Fruit fly (Drosophila melanogaster) whole organism, embryonic: Measurements from ENCODE around the gene CG3603.

ENCODE experiments used
- Bdp1 ChIP-seq: fragments of 200-800 bp; sonication (Bioruptor generic); optimal IDR thresholded peaks from 3 replicates; lab custom pipeline; 2016; ENCODE audit warnings: missing biosample characterization, missing genetic modification characterization
- CG1024 ChIP-seq: fragments of 200-800 bp; sonication (Bioruptor generic); IDR thresholded peaks from 2 replicates; pipeline ENCODE4 v1.3.6; 2022; ENCODE audit warnings: missing biosample characterization, missing genetic modification characterization
- CG10274 ChIP-seq: fragments of 200-800 bp; sonication (Bioruptor generic); optimal IDR thresholded peaks from 3 replicates; lab custom pipeline; 2017; ENCODE audit warnings: missing biosample characterization, mild to moderate bottlenecking, missing genetic modification characterization
- CG10321 ChIP-seq: fragments of 200-800 bp; sonication (Bioruptor generic); IDR thresholded peaks from 2 replicates; pipeline ENCODE4 v1.3.6; 2022; ENCODE audit warnings: missing biosample characterization, missing genetic modification characterization
- CG17186 ChIP-seq: fragments of 200-800 bp; sonication (Bioruptor generic); optimal IDR thresholded peaks from 3 replicates; lab custom pipeline; 2017; ENCODE audit warnings: missing biosample characterization, missing genetic modification reagents, missing genetic modification characterization
- CG17912 ChIP-seq: fragments of 200-800 bp; sonication (Bioruptor generic); optimal IDR thresholded peaks from 2 replicates; lab custom pipeline; 2018; ENCODE audit warnings: missing biosample characterization, mild to moderate bottlenecking, missing genetic modification characterization
- CG3847 ChIP-seq: fragments of 200-800 bp; sonication (Bioruptor generic); IDR thresholded peaks from 2 replicates; pipeline ENCODE4 v1.3.6; 2022; ENCODE audit warnings: missing biosample characterization, missing genetic modification characterization
- CG42726 ChIP-seq: fragments of 200-800 bp; sonication (Bioruptor generic); IDR thresholded peaks from 2 replicates; pipeline ENCODE4 v1.3.6; 2022; ENCODE audit warnings: missing biosample characterization, missing genetic modification characterization; ENCODE audit not compliant: partially characterized antibody
- CG43689 ChIP-seq: fragments of 200-800 bp; sonication (Bioruptor generic); IDR thresholded peaks from 2 replicates; pipeline ENCODE4 v1.3.6; 2022; ENCODE audit warnings: missing biosample characterization, missing genetic modification characterization
- CG7271 ChIP-seq: fragments of 200-800 bp; sonication (Bioruptor generic); optimal IDR thresholded peaks from 2 replicates; lab custom pipeline; 2018; ENCODE audit warnings: missing biosample characterization, mild to moderate bottlenecking, missing genetic modification characterization, moderate library complexity
- CG7357 ChIP-seq: fragments of 200-800 bp; sonication (Bioruptor generic); IDR thresholded peaks from 3 replicates; pipeline ENCODE4 v1.3.6; 2022; ENCODE audit warnings: missing biosample characterization, missing genetic modification characterization
- CG7786 ChIP-seq: fragments of 200-800 bp; sonication (Bioruptor generic); optimal IDR thresholded peaks from 2 replicates; lab custom pipeline; 2016; ENCODE audit warnings: missing biosample characterization, missing genetic modification characterization
- CG7963 ChIP-seq: fragments of 200-800 bp; sonication (Bioruptor generic); IDR thresholded peaks from 3 replicates; pipeline ENCODE4 v1.3.6; 2022; ENCODE audit warnings: missing biosample characterization, missing genetic modification characterization; ENCODE audit not compliant: partially characterized antibody
- CG8944 ChIP-seq: fragments of 200-800 bp; sonication (Bioruptor generic); optimal IDR thresholded peaks from 3 replicates; lab custom pipeline; 2016; ENCODE audit warnings: missing biosample characterization, missing genetic modification characterization
- Camta ChIP-seq: fragments of 200-800 bp; sonication (Bioruptor generic); optimal IDR thresholded peaks from 2 replicates; lab custom pipeline; 2016; ENCODE audit warnings: missing biosample characterization, missing genetic modification characterization
- Dip3 ChIP-seq: fragments of 200-800 bp; sonication (Bioruptor generic); optimal IDR thresholded peaks from 3 replicates; lab custom pipeline; 2016; ENCODE audit warnings: missing biosample characterization, missing genetic modification characterization
- Doc3 ChIP-seq: fragments of 200-800 bp; sonication (Bioruptor generic); IDR thresholded peaks from 3 replicates; pipeline ENCODE4 v1.3.6; 2022; ENCODE audit warnings: missing biosample characterization, missing genetic modification characterization; ENCODE audit not compliant: partially characterized antibody
- Fer3 ChIP-seq: fragments of 200-800 bp; sonication (Bioruptor generic); optimal IDR thresholded peaks from 2 replicates; lab custom pipeline; 2018; ENCODE audit warnings: missing biosample characterization, mild to moderate bottlenecking, missing genetic modification characterization, moderate library complexity
- Gug ChIP-seq: fragments of 200-800 bp; sonication (Bioruptor generic); IDR thresholded peaks from 4 replicates; pipeline ENCODE4 v1.3.6; 2022; ENCODE audit warnings: missing biosample characterization, missing genetic modification characterization
- HLHmδ ChIP-seq: fragments of 200-800 bp; sonication (Bioruptor generic); optimal IDR thresholded peaks from 2 replicates; lab custom pipeline; 2018; ENCODE audit warnings: missing biosample characterization, mild to moderate bottlenecking, missing genetic modification characterization, moderate library complexity
- Lhr ChIP-seq: fragments of 200-800 bp; sonication (Bioruptor generic); optimal IDR thresholded peaks from 3 replicates; lab custom pipeline; 2017; ENCODE audit warnings: mild to moderate bottlenecking, missing biosample characterization, missing genetic modification reagents, missing genetic modification characterization
- MBD-R2 ChIP-seq: fragments of 200-800 bp; sonication (Bioruptor generic); IDR thresholded peaks from 2 replicates; pipeline ENCODE4 v1.3.6; 2022; ENCODE audit warnings: missing biosample characterization, missing genetic modification characterization
- MTF-1 ChIP-seq: fragments of 200-800 bp; sonication (Bioruptor generic); optimal IDR thresholded peaks from 2 replicates; lab custom pipeline; 2018; ENCODE audit warnings: missing biosample characterization, mild to moderate bottlenecking, missing genetic modification characterization, borderline replicate concordance
- Max ChIP-seq: fragments of 200-800 bp; sonication (Bioruptor generic); optimal IDR thresholded peaks from 2 replicates; lab custom pipeline; 2016; ENCODE audit warnings: missing biosample characterization, mild to moderate bottlenecking, missing genetic modification characterization
- Med ChIP-seq: fragments of 200-800 bp; sonication (Bioruptor generic); peaks from one replicate; lab custom pipeline; 2016; ENCODE audit warnings: missing biosample characterization, missing genetic modification characterization, mild to moderate bottlenecking, inconsistent platforms, moderate library complexity
- Pdp1 ChIP-seq, 2 experiments: fragments of 200-800 bp; sonication (Bioruptor generic); optimal IDR thresholded peaks; 3 replicates each; lab custom pipeline; 2016; ENCODE audit warnings: missing biosample characterization in 2 of 2, missing genetic modification characterization in 2 of 2, mild to moderate bottlenecking in 1 of 2, moderate library complexity in 1 of 2
- Side ChIP-seq: fragments of 200-800 bp; sonication (Bioruptor generic); optimal IDR thresholded peaks from 2 replicates; lab custom pipeline; 2016; ENCODE audit warnings: missing biosample characterization, missing genetic modification characterization
- Sry-β ChIP-seq: fragments of 200-800 bp; sonication (Bioruptor generic); optimal IDR thresholded peaks from 2 replicates; lab custom pipeline; 2018; ENCODE audit warnings: missing biosample characterization, mild to moderate bottlenecking, missing genetic modification characterization, moderate library complexity
- ap ChIP-seq: fragments of 200-800 bp; sonication (Bioruptor generic); IDR thresholded peaks from 2 replicates; pipeline ENCODE4 v1.3.6; 2022; ENCODE audit warnings: missing biosample characterization, missing genetic modification characterization
- bbx ChIP-seq: fragments of 200-800 bp; sonication (Bioruptor generic); IDR thresholded peaks from 2 replicates; pipeline ENCODE4 v1.3.6; 2022; ENCODE audit warnings: missing biosample characterization, missing genetic modification characterization; ENCODE audit not compliant: partially characterized antibody
- caup ChIP-seq: fragments of 200-800 bp; sonication (Bioruptor generic); optimal IDR thresholded peaks from 3 replicates; lab custom pipeline; 2017; ENCODE audit warnings: missing biosample characterization, mild to moderate bottlenecking, missing genetic modification characterization, moderate library complexity; ENCODE audit not compliant: severe bottlenecking
- ci ChIP-seq: fragments of 200-800 bp; sonication (Bioruptor generic); IDR thresholded peaks from 3 replicates; pipeline ENCODE4 v1.3.6; 2022; ENCODE audit warnings: missing biosample characterization, missing genetic modification characterization
- crc ChIP-seq: fragments of 200-800 bp; sonication (Bioruptor generic); optimal IDR thresholded peaks from 2 replicates; lab custom pipeline; 2016; ENCODE audit warnings: missing biosample characterization, missing genetic modification characterization
- danr ChIP-seq: fragments of 200-800 bp; sonication (Bioruptor generic); IDR thresholded peaks from 2 replicates; pipeline ENCODE4 v1.3.6; 2022; ENCODE audit warnings: missing biosample characterization, missing genetic modification characterization
- fd3F ChIP-seq: fragments of 200-800 bp; sonication (Bioruptor generic); optimal IDR thresholded peaks from 2 replicates; lab custom pipeline; 2018; ENCODE audit warnings: missing biosample characterization, mild to moderate bottlenecking, missing genetic modification characterization, moderate library complexity
- gfzf ChIP-seq: fragments of 200-800 bp; sonication (Bioruptor generic); optimal IDR thresholded peaks from 2 replicates; lab custom pipeline; 2016; ENCODE audit warnings: missing biosample characterization, mild to moderate bottlenecking, missing genetic modification characterization, moderate library complexity
- gro ChIP-seq: fragments of 200-800 bp; sonication (Bioruptor generic); optimal IDR thresholded peaks from 2 replicates; lab custom pipeline; 2016; ENCODE audit warnings: missing biosample characterization, missing genetic modification characterization
- jing ChIP-seq: fragments of 200-800 bp; sonication (Bioruptor generic); optimal IDR thresholded peaks from 2 replicates; lab custom pipeline; 2018; ENCODE audit warnings: missing biosample characterization, mild to moderate bottlenecking, missing genetic modification characterization
- klu ChIP-seq: fragments of 200-800 bp; sonication (Bioruptor generic); IDR thresholded peaks from 2 replicates; pipeline ENCODE4 v1.3.6; 2022; ENCODE audit warnings: missing biosample characterization, missing genetic modification characterization
- mam ChIP-seq: fragments of 200-800 bp; sonication (Bioruptor generic); optimal IDR thresholded peaks from 3 replicates; lab custom pipeline; 2016; ENCODE audit warnings: missing biosample characterization, missing genetic modification characterization
- mld ChIP-seq: fragments of 200-800 bp; sonication (Bioruptor generic); IDR thresholded peaks from 3 replicates; pipeline ENCODE4 v1.3.6; 2022; ENCODE audit warnings: missing biosample characterization, missing genetic modification characterization; ENCODE audit not compliant: partially characterized antibody
- odd ChIP-seq: fragments of 200-800 bp; sonication (Bioruptor generic); optimal IDR thresholded peaks from 2 replicates; lab custom pipeline; 2017; ENCODE audit warnings: missing biosample characterization, mild to moderate bottlenecking, missing genetic modification characterization
- otp ChIP-seq: fragments of 200-800 bp; sonication (Bioruptor generic); IDR thresholded peaks from 3 replicates; pipeline ENCODE4, ENCODE4 v1.3.6; 2022; ENCODE audit warnings: missing biosample characterization, missing genetic modification characterization
- pan ChIP-seq, 4 experiments: fragments of >200 bp in 3 of 4; fragments of 200-800 bp in 1 of 4; sonication (Bioruptor generic) in 1 of 4; optimal IDR thresholded peaks in 3 of 4; IDR thresholded peaks in 1 of 4; 2 replicates each; pipeline versions ENCODE4 v1.3.6 to Lab custom; 2017 to 2022; ENCODE audit warnings: missing biosample characterization in 2 of 4, missing genetic modification characterization in 2 of 4, mixed read lengths in 1 of 4
- phol ChIP-seq: fragments of 200-800 bp; sonication (Bioruptor generic); optimal IDR thresholded peaks from 3 replicates; lab custom pipeline; 2018; ENCODE audit warnings: missing biosample characterization, mild to moderate bottlenecking, missing genetic modification characterization, moderate library complexity
- pros ChIP-seq: fragments of 200-800 bp; sonication (Bioruptor generic); optimal IDR thresholded peaks from 3 replicates; lab custom pipeline; 2019; ENCODE audit warnings: missing biosample characterization, mild to moderate bottlenecking, missing genetic modification characterization, moderate library complexity
- sna ChIP-seq: fragments of 200-800 bp; sonication (Bioruptor generic); IDR thresholded peaks from 2 replicates; pipeline ENCODE4 v1.3.6; 2022; ENCODE audit warnings: missing biosample characterization, missing genetic modification characterization; ENCODE audit not compliant: partially characterized antibody
- unc-4 ChIP-seq: fragments of 200-800 bp; sonication (Bioruptor generic); IDR thresholded peaks from 2 replicates; pipeline ENCODE4 v1.3.6; 2022; ENCODE audit warnings: missing biosample characterization, missing genetic modification characterization; ENCODE audit not compliant: partially characterized antibody
- vnd ChIP-seq: fragments of 200-800 bp; sonication (Bioruptor generic); IDR thresholded peaks from 3 replicates; pipeline ENCODE4 v1.3.6; 2022; ENCODE audit warnings: missing biosample characterization, missing genetic modification characterization; ENCODE audit not compliant: partially characterized antibody
- zfh2 ChIP-seq: fragments of 200-800 bp; sonication (Bioruptor generic); optimal IDR thresholded peaks from 2 replicates; lab custom pipeline; 2016; ENCODE audit warnings: missing biosample characterization, missing genetic modification characterization

CG3603 gene

dm6 chrX:2956641-2957040 lies 8.8 kb downstream of the CG3603 start (continued):
- TF ChIP-seq Dip3 (GFP tag; lab: Kevin White, UChicago) (no peak), phol (tag; lab: Kevin White, UChicago) (peak; percentile 25), Fer3 (no peak), gro (no peak), jing (GFP tag; lab: Kevin White, UChicago) (no peak), CG7271 (tag; lab: Kevin White, UChicago) (no peak), Sry-β (GFP tag; lab: Kevin White, UChicago) (no peak), CG3847 (GFP tag; lab: Robert Waterston, UW) (no peak), sna (GFP tag; lab: Robert Waterston, UW) (no peak), CG43689 (GFP tag; lab: Robert Waterston, UW) (no peak), CG8944 (GFP tag; lab: Kevin White, UChicago) (no peak), fd3F (no peak), Pdp1 (GFP tag; optimal IDR thresholded peaks at IDR 0.05; lab: Kevin White, UChicago) (no peak), Side (no peak), crc (GFP tag; lab: Kevin White, UChicago) (no peak), otp (GFP tag; lab: Robert Waterston, UW) (no peak), Max (no peak), Bdp1 (GFP tag; lab: Kevin White, UChicago) (no peak), pros (GFP tag; lab: Kevin White, UChicago) (no peak), CG17186 (GFP tag; lab: Kevin White, UChicago) (no peak), ap (GFP tag; lab: Robert Waterston, UW) (no peak), CG10274 (GFP tag; lab: Kevin White, UChicago) (no peak), Doc3 (GFP tag; lab: Robert Waterston, UW) (no peak), CG42726 (GFP tag; lab: Robert Waterston, UW) (no peak), Med (GFP tag; lab: Kevin White, UChicago) (peak; percentile 53), odd (no peak), ci (0 out of 3 replicates have a peak, but pooled peaks have one; percentile 18), HLHmδ (no peak), CG1024 (no peak), vnd (GFP tag; lab: Robert Waterston, UW) (no peak), CG7963 (GFP tag; lab: Robert Waterston, UW) (no peak), CG7786 (GFP tag; lab: Kevin White, UChicago) (no peak), bbx (GFP tag; lab: Robert Waterston, UW) (no peak), pan (optimal IDR thresholded peaks at IDR 0.05; lab: Kevin White, UChicago) (no peak), pan (GFP tag; optimal IDR thresholded peaks at IDR 0.05 in 1 of 2, IDR thresholded peaks at IDR 0.05 in 1 of 2) (no peak), mam (GFP tag; lab: Kevin White, UChicago) (no peak), Lhr (no peak), caup (no peak), CG7357 (no peak), klu (GFP tag; lab: Robert Waterston, UW) (no peak), CG10321 (GFP tag; lab: Robert Waterston, UW) (no peak), MBD-R2 (GFP tag; lab: Robert Waterston, UW) (no peak), Camta (no peak), CG17912 (GFP tag; lab: Kevin White, UChicago) (no peak), zfh2 (GFP tag; lab: Kevin White, UChicago) (no peak), MTF-1 (no peak), gfzf (no peak), unc-4 (no peak), mld (GFP tag; lab: Robert Waterston, UW) (no peak), Gug (no peak), danr (GFP tag; lab: Robert Waterston, UW) (no peak)
